Fruit fly (Drosophila melanogaster): ENCODE results near the gene Nepl15.

Nepl15 gene

dm6 chr3R:22781412-22781811 is 15.4 kb upstream of the Nepl15 start (continued):
- no peak for TF ChIP-seq CkIIα-i1 (GFP tag; IDR thresholded peaks at IDR 0.05)
- TF ChIP-seq CG17612 (GFP tag; IDR thresholded peaks at IDR 0.05), result no peak
- TF ChIP-seq crc (GFP tag; optimal IDR thresholded peaks at IDR 0.05), result no peak
- TF ChIP-seq Jarid2 (GFP tag; optimal IDR thresholded peaks at IDR 0.05), result peak; percentile 56
- no peak for TF ChIP-seq CG43689 (GFP tag; IDR thresholded peaks at IDR 0.05)
- no peak for TF ChIP-seq CG30020 (tag; optimal IDR thresholded peaks at IDR 0.05)
- TF ChIP-seq Bteb2 (GFP tag; optimal IDR thresholded peaks at IDR 0.05), result no peak
- peak; percentile 42; the same call in 1 of the 3 replicates for TF ChIP-seq CG34422 (GFP tag; IDR thresholded peaks at IDR 0.05)
- TF ChIP-seq pzg (GFP tag; optimal IDR thresholded peaks at IDR 0.05), result no peak
- TF ChIP-seq cas (GFP tag; IDR thresholded peaks at IDR 0.05), result no peak
- TF ChIP-seq disco-r (GFP tag; optimal IDR thresholded peaks at IDR 0.05), result no peak
- TF ChIP-seq slou (GFP tag; optimal IDR thresholded peaks at IDR 0.05), result no peak
- TF ChIP-seq PHDP (tag; optimal IDR thresholded peaks at IDR 0.05), result peak; percentile 11
- TF ChIP-seq org-1 (GFP tag; optimal IDR thresholded peaks at IDR 0.05), result no peak
- no peak for TF ChIP-seq CG6683 (GFP tag; optimal IDR thresholded peaks at IDR 0.05)
- TF ChIP-seq CG7987 (GFP tag; optimal IDR thresholded peaks at IDR 0.05), result no peak
- no peak for TF ChIP-seq Oli (tag; optimal IDR thresholded peaks at IDR 0.05)
- TF ChIP-seq NfI (GFP tag; optimal IDR thresholded peaks at IDR 0.05), result peak; percentile 29
- no peak for TF ChIP-seq stwl (tag; optimal IDR thresholded peaks at IDR 0.05)
- TF ChIP-seq Ets97D (GFP tag; optimal IDR thresholded peaks at IDR 0.05), result no peak
- TF ChIP-seq cwo (GFP tag; optimal IDR thresholded peaks at IDR 0.05), result no peak
- TF ChIP-seq fd64A (GFP tag; optimal IDR thresholded peaks at IDR 0.05), result no peak
- TF ChIP-seq amos (GFP tag; IDR thresholded peaks at IDR 0.05; ENCODE audit: partially characterized antibody), result no peak; the same call in 1 of the 2 replicates
- peak; percentile 48; the same call in 1 of the 2 replicates for TF ChIP-seq gsb (GFP tag; IDR thresholded peaks at IDR 0.05)
- TF ChIP-seq CG10209 (GFP tag; optimal IDR thresholded peaks at IDR 0.05), result no peak
- TF ChIP-seq CG8089 (GFP tag; optimal IDR thresholded peaks at IDR 0.05), result no peak
- TF ChIP-seq CG12299 (tag; optimal IDR thresholded peaks at IDR 0.05), result no peak
- no peak for TF ChIP-seq CG12942 (GFP tag; optimal IDR thresholded peaks at IDR 0.05)
- TF ChIP-seq CG11695 (GFP tag; IDR thresholded peaks at IDR 0.05), result no peak
- no peak for TF ChIP-seq Hr39 (optimal IDR thresholded peaks at IDR 0.05)
- no peak for TF ChIP-seq CG11696 (GFP tag; IDR thresholded peaks at IDR 0.05)
- no peak for TF ChIP-seq CG5245 (GFP tag; optimal IDR thresholded peaks at IDR 0.05)
- no peak for TF ChIP-seq Hr51 (GFP tag; optimal IDR thresholded peaks at IDR 0.05)
- TF ChIP-seq CG14014 (GFP tag; IDR thresholded peaks at IDR 0.05), result peak; percentile 53; the same call in 1 of the 2 replicates
- TF ChIP-seq CG6765 (GFP tag; optimal IDR thresholded peaks at IDR 0.05), result peak; percentile 41
- no peak for TF ChIP-seq yki (optimal IDR thresholded peaks at IDR 0.05)
- TF ChIP-seq Sry-β (GFP tag; optimal IDR thresholded peaks at IDR 0.05), result no peak
- no peak for TF ChIP-seq CG2120 (GFP tag; optimal IDR thresholded peaks at IDR 0.05)
- TF ChIP-seq CG9437 (GFP tag; optimal IDR thresholded peaks at IDR 0.05), result no peak
- no peak for TF ChIP-seq bbx (GFP tag; IDR thresholded peaks at IDR 0.05; ENCODE audit: partially characterized antibody)
- peak; percentile 59 for TF ChIP-seq CG11504 (tag; optimal IDR thresholded peaks at IDR 0.05)
- peak; percentile 27 for TF ChIP-seq CG12071 (GFP tag; optimal IDR thresholded peaks at IDR 0.05)
- TF ChIP-seq CrebB (tag; optimal IDR thresholded peaks at IDR 0.05), result peak; percentile 11
- no peak for TF ChIP-seq Sox100B (GFP tag; optimal IDR thresholded peaks at IDR 0.05)
- no peak for TF ChIP-seq pfk (GFP tag; optimal IDR thresholded peaks at IDR 0.05)
- TF ChIP-seq row (GFP tag; IDR thresholded peaks at IDR 0.05), result no peak; the same call in 2 of the 3 replicates
- TF ChIP-seq CG33213 (GFP tag; optimal IDR thresholded peaks at IDR 0.05), result no peak
- peak; percentile 29; the same call in 1 of the 2 replicates for TF ChIP-seq Rfx (GFP tag; IDR thresholded peaks at IDR 0.05)
- no peak for TF ChIP-seq HLHmδ (GFP tag; optimal IDR thresholded peaks at IDR 0.05)
- no peak for TF ChIP-seq Aef1 (GFP tag; IDR thresholded peaks at IDR 0.05)
- TF ChIP-seq Mrtf (GFP tag; IDR thresholded peaks at IDR 0.05), result no peak; the same call in 2 of the 3 replicates
- no peak for TF ChIP-seq oc (tag; optimal IDR thresholded peaks at IDR 0.05)
